Fruit fly (Drosophila melanogaster) whole organism: ENCODE results near the gene CG31347.

ENCODE experiments used
- Dll ChIP-seq: fragments of >200 bp; optimal IDR thresholded peaks from 2 replicates; lab custom pipeline; 2017
- EcR ChIP-seq, 2 experiments: fragments of >200 bp; optimal IDR thresholded peaks; 2 replicates each; lab custom pipeline; 2017; ENCODE audit warnings: missing biosample characterization in 2 of 2, missing genetic modification characterization in 2 of 2, missing genetic modification reagents in 2 of 2
- pan ChIP-seq: fragments of >200 bp; optimal IDR thresholded peaks from 2 replicates; lab custom pipeline; 2017
- psq ChIP-seq: fragments of >200 bp; optimal IDR thresholded peaks from 2 replicates; lab custom pipeline; 2017
- usp ChIP-seq: fragments of >200 bp; optimal IDR thresholded peaks from 2 replicates; lab custom pipeline; 2017; ENCODE audit warnings: missing biosample characterization, missing genetic modification characterization, mixed read lengths

DNA sequence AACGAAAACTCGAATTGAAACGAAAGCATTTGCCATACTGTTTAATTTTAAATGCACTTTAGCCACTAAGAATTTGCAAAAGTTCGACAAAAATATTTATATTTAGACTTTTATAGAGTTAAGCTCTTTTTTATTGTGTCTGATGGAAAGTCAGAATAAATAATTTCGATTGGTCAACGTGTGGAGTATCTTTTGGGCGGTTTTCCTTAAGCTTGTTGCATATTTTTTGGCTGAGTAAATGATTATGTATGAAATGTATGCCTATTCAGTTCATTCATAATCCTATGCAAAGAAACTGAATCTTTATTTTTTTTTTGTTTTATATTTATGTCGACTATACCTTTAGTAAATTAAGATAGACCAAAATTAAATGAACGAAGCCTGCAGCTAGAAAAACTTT, 39.7 kb downstream of the CG31347 start:
- TF ChIP-seq EcR (GFP tag; optimal IDR thresholded peaks at IDR 0.05; lab: Kevin White, UChicago) (no peak), pan (lab: Kevin White, UChicago) (no peak), Dll (no peak), psq (lab: Kevin White, UChicago) (no peak), usp (GFP tag; lab: Kevin White, UChicago) (no peak)
